Worm (Caenorhabditis elegans): Measurements from ENCODE around the gene F21F8.5.

ce11 chrV:8247311-8248105, 18.6 kb downstream of the F21F8.5 start:
- TF ChIP-seq lin-11 (tag; optimal IDR thresholded peaks at IDR 0.05) = no peak
- no peak for TF ChIP-seq lin-39 (tag; optimal IDR thresholded peaks at IDR 0.05)
- TF ChIP-seq ztf-11 (tag; optimal IDR thresholded peaks at IDR 0.05) = no peak
- TF ChIP-seq nhr-12 (tag; optimal IDR thresholded peaks at IDR 0.05) = no peak
- no peak for TF ChIP-seq alr-1 (tag; optimal IDR thresholded peaks at IDR 0.05)
- peak; percentile 3 for TF ChIP-seq nhr-77 (tag; optimal IDR thresholded peaks at IDR 0.05)
